Fruit fly (Drosophila melanogaster) S2 (cell line): Measurements from ENCODE around the gene H15.

ENCODE experiments used
- CG8478 ChIP-seq: fragments of >200 bp; optimal IDR thresholded peaks from 2 replicates; lab custom pipeline; 2018
- CTCF ChIP-seq, 2 experiments: fragments of >200 bp; optimal IDR thresholded peaks; 2 replicates each; lab custom pipeline; 2018

DNA sequence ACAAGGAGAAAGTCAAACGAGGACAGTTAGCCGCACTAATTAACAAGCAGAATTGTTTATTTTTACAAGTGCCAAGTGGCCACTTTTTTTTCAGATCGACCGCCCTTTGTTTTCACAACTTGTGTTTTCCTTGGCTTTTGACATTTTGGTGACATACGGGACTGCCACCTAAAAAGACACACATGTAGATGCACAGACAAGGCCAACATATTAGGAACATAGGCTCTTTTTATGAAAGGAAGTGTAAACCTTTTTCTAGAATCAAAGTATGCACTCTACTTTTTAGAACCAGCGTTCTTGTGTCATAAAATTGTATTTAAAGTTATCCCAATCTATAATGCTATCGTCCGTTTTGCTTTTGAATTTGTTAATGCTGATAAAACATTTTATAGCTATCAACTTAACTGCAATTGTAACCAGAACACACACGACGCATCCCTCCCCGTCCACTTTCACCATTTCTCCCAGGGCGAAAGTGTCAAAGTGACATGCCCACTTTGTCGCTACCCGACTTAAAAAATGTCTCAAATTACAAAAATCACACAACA, 55.7 kb downstream of the H15 start:
- TF ChIP-seq CG8478 (lab: Kevin White, UChicago) (no peak), CTCF (optimal IDR thresholded peaks at IDR 0.05; lab: Kevin White, UChicago) (no peak)
